Fruit fly (Drosophila melanogaster) whole organism, embryonic: ENCODE results near the gene HIP-R.
A peak's percentile ranks its signal among the peaks of the same experiment; 100 is the strongest.

ENCODE experiments used
- Adf1 ChIP-seq: fragments of 200-800 bp; sonication (Bioruptor generic); IDR thresholded peaks from 2 replicates; pipeline ENCODE4 v1.3.6; 2022; ENCODE audit warnings: missing biosample characterization, missing genetic modification characterization
- Asciz ChIP-seq: fragments of 200-800 bp; sonication (Bioruptor generic); optimal IDR thresholded peaks from 2 replicates; lab custom pipeline; 2017; ENCODE audit warnings: missing biosample characterization, mild to moderate bottlenecking, missing genetic modification characterization, missing genetic modification reagents
- CG10431 ChIP-seq: fragments of 200-800 bp; sonication (Bioruptor generic); optimal IDR thresholded peaks from 3 replicates; lab custom pipeline; 2018; ENCODE audit warnings: missing biosample characterization, mild to moderate bottlenecking, missing genetic modification characterization
- CG10565 ChIP-seq: fragments of 200-800 bp; sonication (Bioruptor generic); optimal IDR thresholded peaks from 3 replicates; lab custom pipeline; 2016; ENCODE audit warnings: missing biosample characterization, mild to moderate bottlenecking, missing genetic modification characterization
- CG10979 ChIP-seq: fragments of 200-800 bp; sonication (Bioruptor generic); optimal IDR thresholded peaks from 2 replicates; lab custom pipeline; 2018; ENCODE audit warnings: missing biosample characterization, mild to moderate bottlenecking, missing genetic modification characterization, moderate library complexity
- CG12219 ChIP-seq: fragments of 200-800 bp; sonication (Bioruptor generic); optimal IDR thresholded peaks from 3 replicates; lab custom pipeline; 2018; ENCODE audit warnings: missing biosample characterization, mild to moderate bottlenecking, missing genetic modification characterization
- CG13287 ChIP-seq: fragments of 200-800 bp; sonication (Bioruptor generic); IDR thresholded peaks from 2 replicates; pipeline ENCODE4 v1.3.6; 2022; ENCODE audit warnings: missing biosample characterization, missing genetic modification characterization; ENCODE audit not compliant: partially characterized antibody
- CG15269 ChIP-seq: fragments of 200-800 bp; sonication (Bioruptor generic); optimal IDR thresholded peaks from 2 replicates; lab custom pipeline; 2018; ENCODE audit warnings: missing biosample characterization, mild to moderate bottlenecking, missing genetic modification characterization, moderate library complexity
- CG1602 ChIP-seq: fragments of 200-800 bp; sonication (Bioruptor generic); optimal IDR thresholded peaks from 3 replicates; lab custom pipeline; 2016; ENCODE audit warnings: missing biosample characterization, missing genetic modification characterization
- CG1832 ChIP-seq: fragments of 200-800 bp; sonication (Bioruptor generic); optimal IDR thresholded peaks from 2 replicates; lab custom pipeline; 2017; ENCODE audit warnings: missing biosample characterization, mild to moderate bottlenecking, missing genetic modification characterization, inconsistent platforms
- CG18599 ChIP-seq: fragments of 200-800 bp; sonication (Bioruptor generic); optimal IDR thresholded peaks from 3 replicates; lab custom pipeline; 2017; ENCODE audit warnings: missing biosample characterization, missing genetic modification characterization, mild to moderate bottlenecking, moderate library complexity, missing genetic modification reagents
- CG18764 ChIP-seq: fragments of 200-800 bp; sonication (Bioruptor generic); optimal IDR thresholded peaks from 3 replicates; lab custom pipeline; 2016; ENCODE audit warnings: missing biosample characterization, missing genetic modification characterization
- CG2202 ChIP-seq: fragments of 200-800 bp; sonication (Bioruptor generic); optimal IDR thresholded peaks from 2 replicates; lab custom pipeline; 2018; ENCODE audit warnings: missing biosample characterization, mild to moderate bottlenecking, missing genetic modification characterization
- CG30403 ChIP-seq: fragments of 200-800 bp; sonication (Bioruptor generic); optimal IDR thresholded peaks from 3 replicates; lab custom pipeline; 2016; ENCODE audit warnings: missing biosample characterization, missing genetic modification characterization
- CG31388 ChIP-seq: fragments of 200-800 bp; sonication (Bioruptor generic); optimal IDR thresholded peaks from 2 replicates; lab custom pipeline; 2016; ENCODE audit warnings: missing biosample characterization, missing genetic modification characterization
- CG4404 ChIP-seq: fragments of 200-800 bp; sonication (Bioruptor generic); IDR thresholded peaks from 2 replicates; pipeline ENCODE4 v1.3.6; 2022; ENCODE audit warnings: missing biosample characterization, missing genetic modification characterization
- CG4820 ChIP-seq: fragments of 200-800 bp; sonication (Bioruptor generic); optimal IDR thresholded peaks from 3 replicates; lab custom pipeline; 2016; ENCODE audit warnings: missing biosample characterization, missing genetic modification characterization
- CG6254 ChIP-seq: fragments of 200-800 bp; sonication (Bioruptor generic); optimal IDR thresholded peaks from 3 replicates; lab custom pipeline; 2017; ENCODE audit warnings: mild to moderate bottlenecking, missing biosample characterization, missing genetic modification reagents, missing genetic modification characterization
- CG7271 ChIP-seq: fragments of 200-800 bp; sonication (Bioruptor generic); optimal IDR thresholded peaks from 2 replicates; lab custom pipeline; 2018; ENCODE audit warnings: missing biosample characterization, mild to moderate bottlenecking, missing genetic modification characterization, moderate library complexity
- CG8281 ChIP-seq: fragments of 200-800 bp; sonication (Bioruptor generic); optimal IDR thresholded peaks from 2 replicates; lab custom pipeline; 2018; ENCODE audit warnings: missing biosample characterization, mild to moderate bottlenecking, missing genetic modification characterization, moderate library complexity
- CG8290 ChIP-seq, 3 experiments: fragments of 200-800 bp; sonication (Bioruptor generic); optimal IDR thresholded peaks; 2 replicates each; lab custom pipeline; 2016 to 2019; ENCODE audit warnings: missing biosample characterization in 3 of 3, missing genetic modification characterization in 3 of 3, mild to moderate bottlenecking in 2 of 3, moderate library complexity in 1 of 3
- CG8359 ChIP-seq: fragments of 200-800 bp; sonication (Bioruptor generic); optimal IDR thresholded peaks from 2 replicates; lab custom pipeline; 2017; ENCODE audit warnings: missing biosample characterization, mild to moderate bottlenecking, missing genetic modification characterization, borderline replicate concordance
- CG9609 ChIP-seq: fragments of 200-800 bp; sonication (Bioruptor generic); optimal IDR thresholded peaks from 3 replicates; lab custom pipeline; 2016; ENCODE audit warnings: missing biosample characterization, missing genetic modification characterization
- D19A ChIP-seq: fragments of 200-800 bp; optimal IDR thresholded peaks from 3 replicates; lab custom pipeline; 2019; ENCODE audit warnings: missing biosample characterization, mild to moderate bottlenecking, missing genetic modification characterization, moderate library complexity
- Dip3 ChIP-seq: fragments of 200-800 bp; sonication (Bioruptor generic); optimal IDR thresholded peaks from 3 replicates; lab custom pipeline; 2016; ENCODE audit warnings: missing biosample characterization, missing genetic modification characterization
- Drgx ChIP-seq: fragments of 200-800 bp; sonication (Bioruptor generic); IDR thresholded peaks from 2 replicates; pipeline ENCODE4 v1.3.6; 2022; ENCODE audit warnings: missing biosample characterization, missing genetic modification characterization
- Elba2 ChIP-seq: fragments of 200-800 bp; sonication (Bioruptor generic); optimal IDR thresholded peaks from 3 replicates; lab custom pipeline; 2016; ENCODE audit warnings: missing biosample characterization, missing genetic modification characterization
- Fer3 ChIP-seq: fragments of 200-800 bp; sonication (Bioruptor generic); optimal IDR thresholded peaks from 2 replicates; lab custom pipeline; 2018; ENCODE audit warnings: missing biosample characterization, mild to moderate bottlenecking, missing genetic modification characterization, moderate library complexity
- Kr ChIP-seq: fragments of 200-800 bp; sonication (Bioruptor generic); optimal IDR thresholded peaks from 2 replicates; lab custom pipeline; 2017; ENCODE audit warnings: missing biosample characterization, mild to moderate bottlenecking, missing genetic modification characterization
- Myb ChIP-seq: fragments of 200-800 bp; sonication (Bioruptor generic); optimal IDR thresholded peaks from 2 replicates; lab custom pipeline; 2016; ENCODE audit warnings: missing biosample characterization, missing genetic modification characterization
- Pdp1 ChIP-seq, 2 experiments: fragments of 200-800 bp; sonication (Bioruptor generic); optimal IDR thresholded peaks; 3 replicates each; lab custom pipeline; 2016; ENCODE audit warnings: missing biosample characterization in 2 of 2, missing genetic modification characterization in 2 of 2, mild to moderate bottlenecking in 1 of 2, moderate library complexity in 1 of 2
- Sry-δ ChIP-seq: fragments of 200-800 bp; sonication (Bioruptor generic); optimal IDR thresholded peaks from 2 replicates; lab custom pipeline; 2016; ENCODE audit warnings: missing biosample characterization, missing genetic modification characterization
- Vsx1 ChIP-seq: fragments of 200-800 bp; sonication (Bioruptor generic); optimal IDR thresholded peaks from 2 replicates; lab custom pipeline; 2017; ENCODE audit warnings: missing biosample characterization, mild to moderate bottlenecking, missing genetic modification characterization, missing genetic modification reagents
- bbx ChIP-seq: fragments of 200-800 bp; sonication (Bioruptor generic); IDR thresholded peaks from 2 replicates; pipeline ENCODE4 v1.3.6; 2022; ENCODE audit warnings: missing biosample characterization, missing genetic modification characterization; ENCODE audit not compliant: partially characterized antibody
- bowl ChIP-seq: fragments of 200-800 bp; sonication (Bioruptor generic); IDR thresholded peaks from 2 replicates; pipeline ENCODE4 v1.3.6; 2022; ENCODE audit warnings: missing biosample characterization, missing genetic modification characterization
- bsh ChIP-seq, 2 experiments: fragments of 200-800 bp; sonication (Bioruptor generic); optimal IDR thresholded peaks; 2 replicates each; lab custom pipeline; 2017 to 2018; ENCODE audit warnings: mild to moderate bottlenecking in 2 of 2, missing biosample characterization in 2 of 2, missing genetic modification characterization in 2 of 2, moderate library complexity in 1 of 2
- gt ChIP-seq: fragments of 200-800 bp; sonication (Bioruptor generic); IDR thresholded peaks from 2 replicates; pipeline ENCODE4 v1.3.6; 2022; ENCODE audit warnings: missing biosample characterization, missing genetic modification characterization
- hbn ChIP-seq: fragments of 200-800 bp; sonication (Bioruptor generic); IDR thresholded peaks from 2 replicates; pipeline ENCODE4 v1.3.6; 2022; ENCODE audit warnings: missing biosample characterization, missing genetic modification characterization; ENCODE audit not compliant: partially characterized antibody
- jigr1 ChIP-seq: fragments of 200-800 bp; sonication (Bioruptor generic); IDR thresholded peaks from 3 replicates; pipeline ENCODE4 v1.3.6; 2022; ENCODE audit warnings: missing biosample characterization, missing genetic modification characterization
- jing ChIP-seq: fragments of 200-800 bp; sonication (Bioruptor generic); optimal IDR thresholded peaks from 2 replicates; lab custom pipeline; 2018; ENCODE audit warnings: missing biosample characterization, mild to moderate bottlenecking, missing genetic modification characterization
- pan ChIP-seq, 4 experiments: fragments of >200 bp in 3 of 4; fragments of 200-800 bp in 1 of 4; sonication (Bioruptor generic) in 1 of 4; optimal IDR thresholded peaks in 3 of 4; IDR thresholded peaks in 1 of 4; 2 replicates each; pipeline versions ENCODE4 v1.3.6 to Lab custom; 2017 to 2022; ENCODE audit warnings: missing biosample characterization in 2 of 4, missing genetic modification characterization in 2 of 4, mixed read lengths in 1 of 4
- schlank ChIP-seq: fragments of 200-800 bp; sonication (Bioruptor generic); optimal IDR thresholded peaks from 2 replicates; lab custom pipeline; 2018; ENCODE audit warnings: missing biosample characterization, mild to moderate bottlenecking, missing genetic modification characterization
- trem ChIP-seq: fragments of 200-800 bp; optimal IDR thresholded peaks from 3 replicates; lab custom pipeline; 2019; ENCODE audit warnings: missing biosample characterization, mild to moderate bottlenecking, missing genetic modification characterization, moderate library complexity
- unpg ChIP-seq: fragments of 200-800 bp; sonication (Bioruptor generic); optimal IDR thresholded peaks from 3 replicates; lab custom pipeline; 2018; ENCODE audit warnings: missing biosample characterization, mild to moderate bottlenecking, missing genetic modification characterization, moderate library complexity
- usp ChIP-seq: fragments of >200 bp; optimal IDR thresholded peaks from 2 replicates; lab custom pipeline; 2017; ENCODE audit warnings: missing biosample characterization, missing genetic modification characterization
- vvl ChIP-seq: fragments of 200-800 bp; sonication (Bioruptor generic); IDR thresholded peaks from 2 replicates; pipeline ENCODE4 v1.3.6; 2022; ENCODE audit warnings: missing biosample characterization, missing genetic modification characterization
- zen2 ChIP-seq: fragments of 200-800 bp; sonication (Bioruptor generic); IDR thresholded peaks from 3 replicates; pipeline ENCODE4 v1.3.6; 2022; ENCODE audit warnings: missing biosample characterization, missing genetic modification characterization; ENCODE audit not compliant: partially characterized antibody

HIP-R gene

DNA sequence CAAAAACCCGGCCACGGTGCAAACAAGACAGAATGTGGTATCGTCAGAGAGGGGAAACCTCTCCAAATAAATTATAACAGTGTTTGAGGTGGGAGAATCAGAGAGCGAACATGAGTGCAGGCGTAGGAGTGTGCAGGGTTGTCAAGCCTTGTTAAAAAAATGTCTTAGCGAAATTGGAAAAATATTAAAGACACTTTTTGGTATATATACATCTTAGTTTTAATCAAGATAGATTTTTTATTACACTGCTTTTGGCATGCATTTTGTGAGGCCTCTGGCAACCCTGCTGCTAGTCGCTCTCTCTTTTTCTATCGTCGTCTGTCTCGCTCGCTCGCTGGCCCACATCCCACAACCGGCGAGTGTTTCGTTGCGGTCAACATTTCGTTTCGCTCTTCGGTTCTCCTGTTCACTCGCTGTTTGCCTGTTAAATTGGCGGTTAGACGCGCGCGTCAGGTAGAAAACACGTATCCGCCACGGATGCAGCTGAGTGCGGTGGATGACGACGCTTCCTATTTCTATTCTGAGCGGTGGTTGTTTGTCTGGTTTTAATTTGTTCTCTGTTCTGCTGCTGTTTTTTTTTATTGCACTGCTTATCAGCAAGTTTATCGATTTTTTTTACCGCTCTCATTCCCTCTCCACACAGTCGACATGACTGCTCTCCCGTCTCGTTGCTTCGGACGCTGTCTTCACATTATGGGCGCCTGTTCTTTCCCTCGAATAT, 47.6 kb upstream of the HIP-R start (continued):
- peak; percentile 99 for TF ChIP-seq Pdp1 (GFP tag; optimal IDR thresholded peaks at IDR 0.05; lab: Kevin White, UChicago)
- peak; percentile 98 for TF ChIP-seq jing
- TF ChIP-seq CG10565 (GFP tag; lab: Kevin White, UChicago): peak; percentile 97
- peak; percentile 93 for TF ChIP-seq CG1832 (GFP tag; lab: Kevin White, UChicago)
- peak; percentile 99 for TF ChIP-seq CG8290 (GFP tag; optimal IDR thresholded peaks at IDR 0.05; lab: Kevin White, UChicago)
- peak; percentile 99 for TF ChIP-seq CG8290 (tag; optimal IDR thresholded peaks at IDR 0.05; lab: Kevin White, UChicago)
- TF ChIP-seq CG10979 (tag; lab: Kevin White, UChicago): peak; percentile 99
- TF ChIP-seq jigr1 (GFP tag; lab: Robert Waterston, UW): peak; percentile 97
- peak; percentile 99 for TF ChIP-seq CG31388 (GFP tag; lab: Kevin White, UChicago)
- no peak for TF ChIP-seq zen2
- peak; percentile 96 for TF ChIP-seq Elba2 (GFP tag; lab: Kevin White, UChicago)
- peak; percentile 94 for TF ChIP-seq Myb (GFP tag; lab: Kevin White, UChicago)
- peak; percentile 99 for TF ChIP-seq gt (GFP tag; lab: Robert Waterston, UW)
- TF ChIP-seq vvl (GFP tag; lab: Robert Waterston, UW): peak; percentile 100
- peak; percentile 99 for TF ChIP-seq CG12219 (GFP tag; lab: Kevin White, UChicago)
- TF ChIP-seq Adf1 (GFP tag; lab: Robert Waterston, UW): peak; percentile 91
- peak; percentile 100 for TF ChIP-seq CG15269 (tag; lab: Kevin White, UChicago)
- TF ChIP-seq CG7271: peak; percentile 98
- peak; percentile 23; the same call in 1 of the 2 replicates for TF ChIP-seq bbx
- peak; percentile 97 for TF ChIP-seq CG6254 (GFP tag; lab: Kevin White, UChicago)
- peak; percentile 99 for TF ChIP-seq CG1602
- TF ChIP-seq bsh (GFP tag; optimal IDR thresholded peaks at IDR 0.05; lab: Kevin White, UChicago): peak; percentile 89 to 100
- peak; percentile 99 for TF ChIP-seq Asciz (GFP tag; lab: Kevin White, UChicago)
- peak; percentile 25 for TF ChIP-seq CG13287
- TF ChIP-seq D19A (tag; lab: Kevin White, UChicago): peak; percentile 98
- peak; percentile 99 for TF ChIP-seq CG9609 (GFP tag; lab: Kevin White, UChicago)
- peak; percentile 95 for TF ChIP-seq CG8281 (tag; lab: Kevin White, UChicago)
- peak; percentile 99 for TF ChIP-seq schlank (tag; lab: Kevin White, UChicago)
- peak; percentile 97 for TF ChIP-seq Kr (GFP tag; lab: Kevin White, UChicago)
- TF ChIP-seq trem: peak; percentile 97
- no peak for TF ChIP-seq pan (optimal IDR thresholded peaks at IDR 0.05; lab: Kevin White, UChicago)
- TF ChIP-seq pan (GFP tag; optimal IDR thresholded peaks at IDR 0.05 in 1 of 2, IDR thresholded peaks at IDR 0.05 in 1 of 2): peak in 1 of 2 experiments; percentile 100
- TF ChIP-seq CG18599 (GFP tag; lab: Kevin White, UChicago): peak; percentile 100
- TF ChIP-seq CG4820 (GFP tag; lab: Kevin White, UChicago): peak; percentile 99
- peak; percentile 100 for TF ChIP-seq unpg (GFP tag; lab: Kevin White, UChicago)
- TF ChIP-seq CG2202 (tag; lab: Kevin White, UChicago): peak; percentile 99
- TF ChIP-seq Sry-δ (GFP tag; lab: Kevin White, UChicago): peak; percentile 84
- TF ChIP-seq CG10431 (GFP tag; lab: Kevin White, UChicago): peak; percentile 99
- TF ChIP-seq usp (GFP tag; lab: Kevin White, UChicago): no peak
- peak; percentile 96 for TF ChIP-seq CG8359 (GFP tag; lab: Kevin White, UChicago)
- peak; percentile 99 for TF ChIP-seq bowl
- peak; percentile 99 for TF ChIP-seq Drgx (GFP tag; lab: Robert Waterston, UW)
- TF ChIP-seq CG4404 (GFP tag; lab: Robert Waterston, UW): peak; percentile 99
- peak; percentile 99 for TF ChIP-seq Dip3
- TF ChIP-seq CG18764: peak; percentile 99
- peak; percentile 100 for TF ChIP-seq CG30403
- TF ChIP-seq Fer3: peak; percentile 100
- TF ChIP-seq Vsx1: peak; percentile 98
- no peak for TF ChIP-seq hbn (GFP tag; lab: Robert Waterston, UW)
